Worm (Caenorhabditis elegans): Measurements from ENCODE around the gene asp-3.

Gene asp-3

DNA sequence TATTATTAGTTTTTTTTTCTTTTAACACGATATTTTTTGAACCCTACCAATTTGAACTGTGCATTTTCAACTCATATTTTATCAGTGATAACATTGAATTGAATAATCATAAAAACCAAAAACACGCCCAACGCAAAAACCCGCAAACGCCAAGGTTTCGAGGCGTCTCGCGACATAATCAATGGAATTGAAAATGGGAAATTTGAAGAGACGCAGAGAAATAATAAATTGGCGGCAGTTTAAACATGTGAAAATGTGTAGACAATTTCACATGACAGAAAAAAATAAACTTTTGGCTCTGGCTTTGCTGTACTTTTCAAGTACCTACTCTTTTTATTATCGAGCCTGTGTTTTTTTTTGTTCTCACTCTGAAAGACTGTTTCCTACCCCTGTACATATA lies 14.0 kb downstream of the asp-3 start (continued):
- TF ChIP-seq unc-62 (GFP tag; optimal IDR thresholded peaks at IDR 0.05) (no peak), snpc-4 (tag; optimal IDR thresholded peaks at IDR 0.05) (no peak), egl-27 (tag; optimal IDR thresholded peaks at IDR 0.05) (no peak), ceh-8 (GFP tag; optimal IDR thresholded peaks at IDR 0.05) (no peak), nhr-19 (GFP tag; conservative IDR thresholded peaks at IDR 0.05) (peak; percentile 59), unc-98 (GFP tag; IDR thresholded peaks at IDR 0.05) (no peak), lin-13 (GFP tag; optimal IDR thresholded peaks at IDR 0.05) (peak; percentile 42), snu-23 (GFP tag; optimal IDR thresholded peaks at IDR 0.05) (peak; percentile 73), Y116A8C.19 (tag; optimal IDR thresholded peaks at IDR 0.05; ENCODE audit: borderline replicate concordance) (no peak), C04F5.9 (tag; optimal IDR thresholded peaks at IDR 0.05) (no peak), lin-35 (GFP tag; optimal IDR thresholded peaks at IDR 0.05) (peak; percentile 94 to 96), pag-3 (tag; optimal IDR thresholded peaks at IDR 0.05; ENCODE audit: borderline replicate concordance, insufficient read depth) (no peak), nhr-76 (tag; optimal IDR thresholded peaks at IDR 0.05) (no peak), elt-2 (tag; optimal IDR thresholded peaks at IDR 0.05) (peak; percentile 75), nhr-20 (tag; optimal IDR thresholded peaks at IDR 0.05) (peak; percentile 67), hlh-17 (GFP tag; optimal IDR thresholded peaks at IDR 0.05; ENCODE audit: borderline replicate concordance) (no peak), isw-1 (GFP tag; IDR thresholded peaks at IDR 0.05) (peak; percentile 32; the same call in 1 of the 2 replicates), lin-39 (tag; optimal IDR thresholded peaks at IDR 0.05) (peak; percentile 46), ceh-82 (tag; optimal IDR thresholded peaks at IDR 0.05) (peak; percentile 6 to 48 (median 28)), mdl-1 (tag; optimal IDR thresholded peaks at IDR 0.05) (peak in 1 of 2 experiments; percentile 71), fkh-10 (GFP tag; optimal IDR thresholded peaks at IDR 0.05) (no peak), ceh-90 (tag; optimal IDR thresholded peaks at IDR 0.05) (no peak), F16B12.6 (tag; optimal IDR thresholded peaks at IDR 0.05) (no peak), nhr-71 (tag; optimal IDR thresholded peaks at IDR 0.05) (peak; percentile 83), tlp-1 (tag; optimal IDR thresholded peaks at IDR 0.05) (no peak), jun-1 (tag; optimal IDR thresholded peaks at IDR 0.05) (peak; percentile 18), nhr-12 (tag; optimal IDR thresholded peaks at IDR 0.05) (no peak), lin-14 (GFP tag; optimal IDR thresholded peaks at IDR 0.05) (peak; percentile 72), alr-1 (tag; optimal IDR thresholded peaks at IDR 0.05; ENCODE audit: borderline replicate concordance) (no peak), zip-4 (GFP tag; optimal IDR thresholded peaks at IDR 0.05) (no peak), aha-1 (tag; optimal IDR thresholded peaks at IDR 0.05) (no peak), nhr-47 (tag; optimal IDR thresholded peaks at IDR 0.05) (peak; percentile 59), rnt-1 (tag; optimal IDR thresholded peaks at IDR 0.05) (peak; percentile 61), lsy-2 (tag; optimal IDR thresholded peaks at IDR 0.05) (peak; percentile 47 to 72), nhr-77 (tag; optimal IDR thresholded peaks at IDR 0.05) (peak; percentile 10), hpl-2 (GFP tag; optimal IDR thresholded peaks at IDR 0.05) (no peak), efl-3 (GFP tag; optimal IDR thresholded peaks at IDR 0.05) (no peak), zag-1 (tag; optimal IDR thresholded peaks at IDR 0.05) (no peak), fos-1 (tag; optimal IDR thresholded peaks at IDR 0.05) (no peak), irx-1 (tag; optimal IDR thresholded peaks at IDR 0.05) (peak; percentile 17), ama-1 (optimal IDR thresholded peaks at IDR 0.05) (no peak), pqm-1 (tag; optimal IDR thresholded peaks at IDR 0.05) (no peak), sptf-1 (tag; optimal IDR thresholded peaks at IDR 0.05) (no peak), C16A3.4 (tag; optimal IDR thresholded peaks at IDR 0.05) (peak; percentile 49), unc-30 (tag; optimal IDR thresholded peaks at IDR 0.05) (no peak), dsc-1 (tag; optimal IDR thresholded peaks at IDR 0.05) (peak; percentile 10), mef-2 (tag; optimal IDR thresholded peaks at IDR 0.05) (no peak), lin-15B (tag; optimal IDR thresholded peaks at IDR 0.05) (peak; percentile 12), ceh-63 (GFP tag; optimal IDR thresholded peaks at IDR 0.05) (no peak), egl-13 (tag; optimal IDR thresholded peaks at IDR 0.05) (no peak), C34B4.2 (tag; optimal IDR thresholded peaks at IDR 0.05) (no peak), ceh-88 (GFP tag; IDR thresholded peaks at IDR 0.05) (no peak)

Data from whole organism, L1 larva.